Comparison of ENCODE assay signal across 1 fruit fly cellular context in the genomic region with DNA sequence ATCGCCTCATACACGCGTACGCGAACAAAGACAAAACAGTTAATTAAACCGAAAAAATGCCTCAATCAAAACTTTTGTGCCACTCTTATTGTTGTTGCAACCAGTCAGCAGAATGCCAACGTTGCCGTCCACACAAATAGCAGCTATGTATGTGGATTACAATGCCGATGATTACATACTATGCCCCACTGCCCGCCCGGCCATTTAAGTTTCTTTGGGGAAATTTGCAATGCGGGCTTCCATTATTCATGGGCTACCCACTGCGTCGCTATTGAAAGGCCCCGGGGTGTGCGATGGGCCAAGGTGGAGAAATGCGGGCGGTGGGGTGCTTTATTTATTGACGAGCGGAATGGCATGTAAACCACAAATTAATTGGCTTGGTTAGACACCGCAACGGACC.
TF ChIP-seq lines count a peak whose summit lies in the region.

No protein-coding gene starts in this region.

TF ChIP-seq in whole organism, embryonic, 481 proteins besides CTCF, POLR2A, EP300 and RAD21 (continued from another document and continues in another):
- TF ChIP-seq CG18764 (GFP tag; optimal IDR thresholded peaks at IDR 0.05; lab: Kevin White, UChicago) (no peak), Aef1 (GFP tag; IDR thresholded peaks at IDR 0.05; lab: Robert Waterston, UW) (no peak), Dip3 (GFP tag; optimal IDR thresholded peaks at IDR 0.05; lab: Kevin White, UChicago) (no peak), al (GFP tag; IDR thresholded peaks at IDR 0.05; lab: Robert Waterston, UW) (no peak), Dref (GFP tag; IDR thresholded peaks at IDR 0.05; lab: Robert Waterston, UW) (no peak), MBD-R2 (GFP tag; IDR thresholded peaks at IDR 0.05; lab: Robert Waterston, UW) (no peak), her (GFP tag; optimal IDR thresholded peaks at IDR 0.05; lab: Kevin White, UChicago) (no peak), CG12236 (GFP tag; optimal IDR thresholded peaks at IDR 0.05; lab: Kevin White, UChicago) (no peak), dan (GFP tag; IDR thresholded peaks at IDR 0.05; lab: Robert Waterston, UW) (no peak), sob (GFP tag; IDR thresholded peaks at IDR 0.05; lab: Robert Waterston, UW) (peak; percentile 19; the same call in 1 of the 2 replicates), Dll (GFP tag; IDR thresholded peaks at IDR 0.05; lab: Robert Waterston, UW; ENCODE audit: partially characterized antibody) (no peak), sim (GFP tag; IDR thresholded peaks at IDR 0.05; lab: Robert Waterston, UW) (no peak), lbe (GFP tag; optimal IDR thresholded peaks at IDR 0.05; lab: Kevin White, UChicago) (no peak), HLHmδ (GFP tag; optimal IDR thresholded peaks at IDR 0.05; lab: Kevin White, UChicago) (no peak), mam (GFP tag; optimal IDR thresholded peaks at IDR 0.05; lab: Kevin White, UChicago) (no peak), CG13624 (GFP tag; optimal IDR thresholded peaks at IDR 0.05; lab: Kevin White, UChicago) (no peak), cad (GFP tag; optimal IDR thresholded peaks at IDR 0.05; lab: Kevin White, UChicago) (no peak), CG17612 (GFP tag; IDR thresholded peaks at IDR 0.05; lab: Robert Waterston, UW) (no peak), onecut (GFP tag; IDR thresholded peaks at IDR 0.05; lab: Robert Waterston, UW) (no peak), lmd (GFP tag; IDR thresholded peaks at IDR 0.05; lab: Robert Waterston, UW) (0 out of 2 replicates have a peak, but pooled peaks have one; percentile 22), unpg (GFP tag; optimal IDR thresholded peaks at IDR 0.05; lab: Kevin White, UChicago) (no peak), BtbVII (GFP tag; optimal IDR thresholded peaks at IDR 0.05; lab: Kevin White, UChicago) (no peak), CG10267 (tag; optimal IDR thresholded peaks at IDR 0.05; lab: Kevin White, UChicago) (no peak), NFAT (GFP tag; IDR thresholded peaks at IDR 0.05; lab: Robert Waterston, UW) (0 out of 2 replicates have a peak, but pooled peaks have one; percentile 7), Mes4 (GFP tag; optimal IDR thresholded peaks at IDR 0.05; lab: Kevin White, UChicago) (no peak), Atf-2 (GFP tag; optimal IDR thresholded peaks at IDR 0.05; lab: Kevin White, UChicago) (no peak), exex (tag; optimal IDR thresholded peaks at IDR 0.05; lab: Kevin White, UChicago) (no peak), stc (GFP tag; IDR thresholded peaks at IDR 0.05; lab: Robert Waterston, UW) (0 out of 2 replicates have a peak, but pooled peaks have one; percentile 22), knrl (GFP tag; IDR thresholded peaks at IDR 0.05; lab: Robert Waterston, UW; ENCODE audit: partially characterized antibody) (no peak), CG15479 (GFP tag; optimal IDR thresholded peaks at IDR 0.05; lab: Kevin White, UChicago) (no peak), CkIIα-i1 (GFP tag; IDR thresholded peaks at IDR 0.05; lab: Robert Waterston, UW) (no peak), pita (GFP tag; optimal IDR thresholded peaks at IDR 0.05; lab: Kevin White, UChicago) (no peak), ac (GFP tag; optimal IDR thresholded peaks at IDR 0.05; lab: Kevin White, UChicago) (no peak), Spps (tag; optimal IDR thresholded peaks at IDR 0.05; lab: Kevin White, UChicago) (no peak), CG10321 (GFP tag; IDR thresholded peaks at IDR 0.05; lab: Robert Waterston, UW) (no peak), TFAM (GFP tag; optimal IDR thresholded peaks at IDR 0.05; lab: Kevin White, UChicago) (no peak), unc-4 (GFP tag; IDR thresholded peaks at IDR 0.05; lab: Robert Waterston, UW; ENCODE audit: partially characterized antibody) (no peak), grn (GFP tag; optimal IDR thresholded peaks at IDR 0.05; lab: Kevin White, UChicago) (no peak), zfh1 (GFP tag; IDR thresholded peaks at IDR 0.05; lab: Robert Waterston, UW) (peak; percentile 39; the same call in 1 of the 3 replicates), fu2 (GFP tag; optimal IDR thresholded peaks at IDR 0.05; lab: Kevin White, UChicago) (no peak), bowl (GFP tag; IDR thresholded peaks at IDR 0.05; lab: Robert Waterston, UW) (no peak), sqz (GFP tag; optimal IDR thresholded peaks at IDR 0.05; lab: Kevin White, UChicago) (no peak), Eip74EF (GFP tag; optimal IDR thresholded peaks at IDR 0.05; lab: Kevin White, UChicago) (no peak), Hr3 (GFP tag; optimal IDR thresholded peaks at IDR 0.05; lab: Kevin White, UChicago) (no peak), br (optimal IDR thresholded peaks at IDR 0.05; lab: Kevin White, UChicago) (no peak), CG34376 (GFP tag; optimal IDR thresholded peaks at IDR 0.05; lab: Kevin White, UChicago) (no peak), CG8281 (tag; optimal IDR thresholded peaks at IDR 0.05; lab: Kevin White, UChicago) (no peak), CG1647 (GFP tag; optimal IDR thresholded peaks at IDR 0.05; lab: Kevin White, UChicago) (no peak), Sox100B (GFP tag; optimal IDR thresholded peaks at IDR 0.05; lab: Kevin White, UChicago) (no peak), pnt (GFP tag; optimal IDR thresholded peaks at IDR 0.05; lab: Kevin White, UChicago) (no peak), HmgD (GFP tag; optimal IDR thresholded peaks at IDR 0.05; lab: Kevin White, UChicago) (no peak), Dad (GFP tag; optimal IDR thresholded peaks at IDR 0.05; lab: Kevin White, UChicago) (no peak), CG8478 (optimal IDR thresholded peaks at IDR 0.05; lab: Kevin White, UChicago) (no peak), tgo (GFP tag; IDR thresholded peaks at IDR 0.05; lab: Robert Waterston, UW) (no peak), trh (GFP tag; optimal IDR thresholded peaks at IDR 0.05; lab: Kevin White, UChicago) (no peak), CG4282 (GFP tag; optimal IDR thresholded peaks at IDR 0.05; lab: Kevin White, UChicago) (no peak), gsb (GFP tag; IDR thresholded peaks at IDR 0.05; lab: Robert Waterston, UW) (no peak), otp (GFP tag; IDR thresholded peaks at IDR 0.05; lab: Robert Waterston, UW) (no peak), ap (GFP tag; IDR thresholded peaks at IDR 0.05; lab: Robert Waterston, UW) (peak; percentile 23; the same call in 1 of the 2 replicates), az2 (GFP tag; optimal IDR thresholded peaks at IDR 0.05; lab: Kevin White, UChicago) (no peak), CG7745 (tag; optimal IDR thresholded peaks at IDR 0.05; lab: Kevin White, UChicago) (no peak), CG12744 (GFP tag; optimal IDR thresholded peaks at IDR 0.05; lab: Kevin White, UChicago) (no peak), eve (GFP tag; optimal IDR thresholded peaks at IDR 0.05; lab: Kevin White, UChicago) (no peak), zfh2 (GFP tag; optimal IDR thresholded peaks at IDR 0.05; lab: Kevin White, UChicago) (no peak), lab (GFP tag; optimal IDR thresholded peaks at IDR 0.05; lab: Kevin White, UChicago) (no peak), CG10147 (GFP tag; optimal IDR thresholded peaks at IDR 0.05; lab: Kevin White, UChicago) (no peak), CG1233 (GFP tag; optimal IDR thresholded peaks at IDR 0.05; lab: Kevin White, UChicago) (no peak), pan (optimal IDR thresholded peaks at IDR 0.05; lab: Kevin White, UChicago) (no peak), pan (GFP tag; optimal IDR thresholded peaks at IDR 0.05 in 1 of 2, IDR thresholded peaks at IDR 0.05 in 1 of 2) (peak in 1 of 2 experiments; percentile 29), CG42726 (GFP tag; IDR thresholded peaks at IDR 0.05; lab: Robert Waterston, UW; ENCODE audit: partially characterized antibody) (no peak), kah (GFP tag; optimal IDR thresholded peaks at IDR 0.05; lab: Kevin White, UChicago) (no peak), vnd (GFP tag; IDR thresholded peaks at IDR 0.05; lab: Robert Waterston, UW; ENCODE audit: partially characterized antibody) (no peak), H2.0 (GFP tag; IDR thresholded peaks at IDR 0.05; lab: Robert Waterston, UW) (peak; percentile 33; the same call in 1 of the 2 replicates), da (GFP tag; optimal IDR thresholded peaks at IDR 0.05; lab: Kevin White, UChicago) (no peak), CG13296 (GFP tag; optimal IDR thresholded peaks at IDR 0.05; lab: Kevin White, UChicago) (no peak), gce (GFP tag; IDR thresholded peaks at IDR 0.05; lab: Robert Waterston, UW) (no peak), CG7963 (GFP tag; IDR thresholded peaks at IDR 0.05; lab: Robert Waterston, UW; ENCODE audit: partially characterized antibody) (no peak), CG7928 (GFP tag; optimal IDR thresholded peaks at IDR 0.05; lab: Kevin White, UChicago) (no peak), Rfx (GFP tag; IDR thresholded peaks at IDR 0.05; lab: Robert Waterston, UW) (peak; percentile 45; the same call in 1 of the 2 replicates), zen2 (GFP tag; IDR thresholded peaks at IDR 0.05; lab: Robert Waterston, UW; ENCODE audit: partially characterized antibody) (no peak), CG10959 (GFP tag; IDR thresholded peaks at IDR 0.05; lab: Robert Waterston, UW) (no peak), HLH54F (GFP tag; optimal IDR thresholded peaks at IDR 0.05; lab: Kevin White, UChicago) (no peak), CG14014 (GFP tag; IDR thresholded peaks at IDR 0.05; lab: Robert Waterston, UW) (no peak), Sry-β (GFP tag; optimal IDR thresholded peaks at IDR 0.05; lab: Kevin White, UChicago) (no peak), Sry-δ (GFP tag; optimal IDR thresholded peaks at IDR 0.05; lab: Kevin White, UChicago) (no peak), ttk (GFP tag; IDR thresholded peaks at IDR 0.05; lab: Robert Waterston, UW) (peak; percentile 39; the same call in 1 of the 2 replicates), CG30431 (GFP tag; optimal IDR thresholded peaks at IDR 0.05; lab: Kevin White, UChicago) (no peak), Tbp (GFP tag; optimal IDR thresholded peaks at IDR 0.05; lab: Kevin White, UChicago) (no peak), sens (GFP tag; lab: Kevin White, UChicago) (no peak), Ada2b (GFP tag; IDR thresholded peaks at IDR 0.05; lab: Robert Waterston, UW) (peak; percentile 7; the same call in 1 of the 2 replicates), CG7786 (GFP tag; optimal IDR thresholded peaks at IDR 0.05; lab: Kevin White, UChicago) (no peak), BEAF-32 (GFP tag; optimal IDR thresholded peaks at IDR 0.05; lab: Kevin White, UChicago) (no peak), CG6791 (GFP tag; IDR thresholded peaks at IDR 0.05; lab: Robert Waterston, UW; ENCODE audit: partially characterized antibody) (no peak), CG9727 (GFP tag; optimal IDR thresholded peaks at IDR 0.05; lab: Kevin White, UChicago) (no peak), CG8388 (GFP tag; optimal IDR thresholded peaks at IDR 0.05; lab: Kevin White, UChicago) (no peak), cato (GFP tag; optimal IDR thresholded peaks at IDR 0.05; lab: Kevin White, UChicago; ENCODE audit: borderline replicate concordance) (no peak), Jarid2 (GFP tag; optimal IDR thresholded peaks at IDR 0.05; lab: Kevin White, UChicago) (no peak), hb (GFP tag; IDR thresholded peaks at IDR 0.05; lab: Robert Waterston, UW; ENCODE audit: partially characterized antibody) (no peak), CG17802 (tag; optimal IDR thresholded peaks at IDR 0.05; lab: Kevin White, UChicago) (no peak), trem (tag; optimal IDR thresholded peaks at IDR 0.05; lab: Kevin White, UChicago) (no peak), CG3281 (GFP tag; optimal IDR thresholded peaks at IDR 0.05; lab: Kevin White, UChicago) (no peak), jing (GFP tag; optimal IDR thresholded peaks at IDR 0.05; lab: Kevin White, UChicago) (no peak), lola (GFP tag; optimal IDR thresholded peaks at IDR 0.05; lab: Kevin White, UChicago) (no peak), CG4707 (GFP tag; optimal IDR thresholded peaks at IDR 0.05; lab: Kevin White, UChicago) (no peak), gt (GFP tag; IDR thresholded peaks at IDR 0.05; lab: Robert Waterston, UW) (0 out of 2 replicates have a peak, but pooled peaks have one; percentile 14), shn (GFP tag; optimal IDR thresholded peaks at IDR 0.05; lab: Kevin White, UChicago) (no peak), tll (GFP tag; optimal IDR thresholded peaks at IDR 0.05; lab: Kevin White, UChicago) (no peak), Myb (GFP tag; optimal IDR thresholded peaks at IDR 0.05; lab: Kevin White, UChicago) (no peak), CG3995 (GFP tag; optimal IDR thresholded peaks at IDR 0.05; lab: Kevin White, UChicago) (no peak), dimm (GFP tag; IDR thresholded peaks at IDR 0.05; lab: Robert Waterston, UW) (no peak), kni (GFP tag; optimal IDR thresholded peaks at IDR 0.05; lab: Kevin White, UChicago) (no peak), CG15601 (tag; optimal IDR thresholded peaks at IDR 0.05; lab: Kevin White, UChicago) (no peak), Awh (GFP tag; IDR thresholded peaks at IDR 0.05; lab: Robert Waterston, UW) (no peak), ham (GFP tag; IDR thresholded peaks at IDR 0.05; lab: Robert Waterston, UW) (no peak), fd64A (GFP tag; optimal IDR thresholded peaks at IDR 0.05; lab: Kevin White, UChicago) (no peak), sc (optimal IDR thresholded peaks at IDR 0.05; lab: Kevin White, UChicago) (no peak), sc (GFP tag; optimal IDR thresholded peaks at IDR 0.05; lab: Kevin White, UChicago) (no peak), chinmo (GFP tag; IDR thresholded peaks at IDR 0.05; lab: Robert Waterston, UW; ENCODE audit: partially characterized antibody) (no peak), Med (GFP tag; lab: Kevin White, UChicago) (no peak), CG11723 (GFP tag; optimal IDR thresholded peaks at IDR 0.05; lab: Kevin White, UChicago) (no peak), CG8359 (GFP tag; optimal IDR thresholded peaks at IDR 0.05; lab: Kevin White, UChicago; ENCODE audit: borderline replicate concordance) (no peak), nmo (GFP tag; optimal IDR thresholded peaks at IDR 0.05; lab: Kevin White, UChicago) (no peak), CG7839 (tag; optimal IDR thresholded peaks at IDR 0.05; lab: Kevin White, UChicago) (no peak), chm (GFP tag; IDR thresholded peaks at IDR 0.05; lab: Robert Waterston, UW) (no peak), MTF-1 (GFP tag; optimal IDR thresholded peaks at IDR 0.05; lab: Kevin White, UChicago; ENCODE audit: borderline replicate concordance) (no peak), CG17361 (GFP tag; IDR thresholded peaks at IDR 0.05; lab: Robert Waterston, UW) (no peak), Adf1 (GFP tag; IDR thresholded peaks at IDR 0.05; lab: Robert Waterston, UW) (no peak), CG6272 (GFP tag; IDR thresholded peaks at IDR 0.05; lab: Robert Waterston, UW) (0 out of 2 replicates have a peak, but pooled peaks have one; percentile 20), rib (GFP tag; IDR thresholded peaks at IDR 0.05; lab: Robert Waterston, UW) (no peak), CG16815 (GFP tag; optimal IDR thresholded peaks at IDR 0.05; lab: Kevin White, UChicago) (no peak), caup (GFP tag; optimal IDR thresholded peaks at IDR 0.05; lab: Kevin White, UChicago; ENCODE audit: severe bottlenecking) (no peak)
